Worm (Caenorhabditis elegans) whole organism, late embryonic: ENCODE results near the gene T21B10.4.

Experiments used
- K02D7.2 ChIP-seq: sonication (generic microtip); optimal IDR thresholded peaks from 2 replicates; lab custom pipeline; 2017; ENCODE audit warnings: mild to moderate bottlenecking, missing genetic modification characterization, missing compliant biosample characterization
- K09A11.1 ChIP-seq: sonication (generic microtip); optimal IDR thresholded peaks from 2 replicates; lab custom pipeline; 2017; ENCODE audit warnings: antibody characterized with exemption, mild to moderate bottlenecking, missing genetic modification characterization, missing compliant biosample characterization; ENCODE audit not compliant: insufficient read depth
- ceh-14 ChIP-seq: sonication (generic microtip); optimal IDR thresholded peaks from 2 replicates; lab custom pipeline; 2016; ENCODE audit warnings: missing genotype, missing genetic modification characterization, missing compliant biosample characterization
- ceh-18 ChIP-seq: sonication (generic microtip); optimal IDR thresholded peaks from 2 replicates; lab custom pipeline; 2016; ENCODE audit warnings: missing genetic modification characterization, missing compliant biosample characterization
- ceh-2 ChIP-seq: sonication (generic microtip); optimal IDR thresholded peaks from 2 replicates; lab custom pipeline; 2016; ENCODE audit warnings: missing genotype, missing genetic modification characterization, missing compliant biosample characterization
- ceh-34 ChIP-seq: sonication (generic microtip); optimal IDR thresholded peaks from 2 replicates; lab custom pipeline; 2016; ENCODE audit warnings: mild to moderate bottlenecking, missing genetic modification characterization, missing compliant biosample characterization
- ceh-48 ChIP-seq: sonication (generic microtip); optimal IDR thresholded peaks from 2 replicates; lab custom pipeline; 2016; ENCODE audit warnings: missing genetic modification characterization, inconsistent platforms, missing compliant biosample characterization
- ceh-9 ChIP-seq: sonication (generic microtip); optimal IDR thresholded peaks from 2 replicates; lab custom pipeline; 2016; ENCODE audit warnings: mild to moderate bottlenecking, missing genetic modification characterization, inconsistent platforms, missing compliant biosample characterization
- dve-1 ChIP-seq: sonication (generic microtip); optimal IDR thresholded peaks from 2 replicates; lab custom pipeline; 2017; ENCODE audit warnings: antibody characterized with exemption, mild to moderate bottlenecking, missing genetic modification characterization, missing compliant biosample characterization
- elt-2 ChIP-seq: sonication (generic microtip); optimal IDR thresholded peaks from 2 replicates; lab custom pipeline; 2016; ENCODE audit warnings: missing genetic modification reagents, missing genetic modification characterization, missing compliant biosample characterization
- eyg-1 ChIP-seq: sonication (generic microtip); optimal IDR thresholded peaks from 2 replicates; lab custom pipeline; 2016; ENCODE audit warnings: missing genotype, missing genetic modification characterization, missing compliant biosample characterization
- fax-1 ChIP-seq: sonication (generic microtip); optimal IDR thresholded peaks from 2 replicates; lab custom pipeline; 2016; ENCODE audit warnings: missing genotype, missing genetic modification characterization, missing compliant biosample characterization
- fkh-10 ChIP-seq: fragments of 150-350 bp; optimal IDR thresholded peaks from 2 replicates; lab custom pipeline; 2014; ENCODE audit warnings: missing biosample characterization, missing genetic modification reagents, missing genetic modification characterization
- fkh-6 ChIP-seq: sonication (generic microtip); optimal IDR thresholded peaks from 2 replicates; lab custom pipeline; 2016; ENCODE audit warnings: missing genetic modification characterization, missing compliant biosample characterization
- gmeb-2 ChIP-seq: sonication (generic microtip); optimal IDR thresholded peaks from 2 replicates; lab custom pipeline; 2016; ENCODE audit warnings: missing genetic modification characterization, inconsistent platforms, missing compliant biosample characterization
- hlh-8 ChIP-seq: sonication (generic microtip); optimal IDR thresholded peaks from 2 replicates; lab custom pipeline; 2016; ENCODE audit warnings: missing genotype, missing genetic modification characterization, missing compliant biosample characterization
- lim-6 ChIP-seq: sonication (generic microtip); optimal IDR thresholded peaks from 2 replicates; lab custom pipeline; 2016; ENCODE audit warnings: missing genetic modification characterization, missing compliant biosample characterization
- nfya-1 ChIP-seq: sonication (generic microtip); optimal IDR thresholded peaks from 2 replicates; lab custom pipeline; 2017; ENCODE audit warnings: missing genetic modification characterization, mild to moderate bottlenecking, missing compliant biosample characterization, antibody characterized with exemption, moderate library complexity
- pax-1 ChIP-seq: fragments of 150-350 bp; optimal IDR thresholded peaks from 2 replicates; lab custom pipeline; 2014; ENCODE audit warnings: missing biosample characterization, missing genetic modification characterization
- rnt-1 ChIP-seq: sonication (generic microtip); optimal IDR thresholded peaks from 2 replicates; lab custom pipeline; 2016; ENCODE audit warnings: missing genetic modification characterization, missing compliant biosample characterization
- sdc-2 ChIP-seq: sonication (generic microtip); optimal IDR thresholded peaks from 2 replicates; lab custom pipeline; 2016; ENCODE audit warnings: missing genotype, missing genetic modification characterization, missing compliant biosample characterization
- sox-2 ChIP-seq: fragments of 200-800 bp; sonication (Bioruptor generic); IDR thresholded peaks from 2 replicates; pipeline ENCODE4 v1.3.6; 2022; ENCODE audit warnings: missing genetic modification reagents, missing genetic modification characterization, missing compliant biosample characterization
- syd-9 ChIP-seq: sonication (generic microtip); optimal IDR thresholded peaks from 2 replicates; lab custom pipeline; 2016; ENCODE audit warnings: mild to moderate bottlenecking, missing genetic modification characterization, moderate library complexity, missing compliant biosample characterization
- tbx-2 ChIP-seq: sonication (generic microtip); optimal IDR thresholded peaks from 2 replicates; lab custom pipeline; 2016; ENCODE audit warnings: missing genetic modification characterization, missing compliant biosample characterization
- ttx-3 ChIP-seq: sonication (generic microtip); optimal IDR thresholded peaks from 2 replicates; lab custom pipeline; 2016; ENCODE audit warnings: missing genetic modification reagents, missing genetic modification characterization, missing compliant biosample characterization
- unc-3 ChIP-seq, 2 experiments: fragments of 200-800 bp in 1 of 2; sonication (Bioruptor generic) in 1 of 2; sonication (generic microtip) in 1 of 2; conservative IDR thresholded peaks in 1 of 2; optimal IDR thresholded peaks in 1 of 2; 2 replicates each; pipeline versions ENCODE4 v1.3.6 to Lab custom; 2016 to 2022; ENCODE audit warnings: missing compliant biosample characterization in 2 of 2, missing genetic modification characterization in 2 of 2, missing genetic modification reagents in 1 of 2
- unc-42 ChIP-seq: sonication (generic microtip); optimal IDR thresholded peaks from 2 replicates; lab custom pipeline; 2016; ENCODE audit warnings: missing genotype, missing genetic modification characterization, missing compliant biosample characterization
- zip-5 ChIP-seq: sonication (generic microtip); optimal IDR thresholded peaks from 2 replicates; lab custom pipeline; 2016; ENCODE audit warnings: missing genetic modification characterization, missing compliant biosample characterization
- ztf-16 ChIP-seq: sonication (generic microtip); optimal IDR thresholded peaks from 2 replicates; lab custom pipeline; 2017; ENCODE audit warnings: missing genetic modification characterization, missing compliant biosample characterization

The T21B10.4 gene

ce11 chrII:8929771-8930170 lies 10.9 kb upstream of the T21B10.4 start, which contains the start of gene mrpl-50:
Gene mrpl-50 (plus strand): TSS chrII:8929841.
- TF ChIP-seq eyg-1 (tag; lab: Kevin White, UChicago) (no peak), sox-2 (GFP tag; lab: Robert Waterston, UW) (no peak), ztf-16 (tag; lab: Kevin White, UChicago) (no peak), nfya-1 (no peak), gmeb-2 (tag; lab: Kevin White, UChicago) (no peak), ceh-48 (no peak), fax-1 (tag; lab: Kevin White, UChicago) (no peak), elt-2 (tag; lab: Kevin White, UChicago) (no peak), ttx-3 (tag; lab: Kevin White, UChicago) (no peak), K02D7.2 (no peak), ceh-9 (tag; lab: Kevin White, UChicago) (no peak)
- TF ChIP-seq, all 69 proteins: peak for 0

ce11 chrII:8930763-8931162 lies 9.9 kb upstream of the T21B10.4 start, which contains the start of gene enol-1:
Gene enol-1 (plus strand): TSS chrII:8930997.
- no peak for TF ChIP-seq zip-5 (tag; lab: Kevin White, UChicago)
- TF ChIP-seq elt-2 (tag; lab: Kevin White, UChicago), result no peak
- no peak for TF ChIP-seq dve-1
- TF ChIP-seq lim-6, result no peak
- no peak for TF ChIP-seq unc-3 (GFP tag; conservative IDR thresholded peaks at IDR 0.05; lab: Robert Waterston, UW)
- no peak for TF ChIP-seq unc-3 (tag; optimal IDR thresholded peaks at IDR 0.05; lab: Kevin White, UChicago)
- TF ChIP-seq K09A11.1 (tag; lab: Kevin White, UChicago), result no peak

- TF ChIP-seq ceh-18 (tag; lab: Kevin White, UChicago) (peak; percentile 11), sdc-2 (tag; lab: Kevin White, UChicago) (peak; percentile 9), syd-9 (tag; lab: Kevin White, UChicago) (no peak), rnt-1 (tag; lab: Kevin White, UChicago) (no peak), ceh-2 (tag; lab: Kevin White, UChicago) (no peak), hlh-8 (no peak), unc-42 (tag; lab: Kevin White, UChicago) (peak; percentile 29)
Measured at ce11 chrII:8931405-8932149, 9.1 kb upstream of the T21B10.4 start.

- TF ChIP-seq pax-1 (tag; lab: Kevin White, UChicago) (no peak), ceh-14 (tag; lab: Kevin White, UChicago) (no peak), fkh-10 (GFP tag; lab: Kevin White, UChicago) (no peak)
Measured at ce11 chrII:8932392-8932791, 8.3 kb upstream of the T21B10.4 start.

ce11 chrII:8933693-8934432 lies 6.8 kb upstream of the T21B10.4 start, which contains the start of gene T21B10.3:
Gene T21B10.3 (plus strand): TSS chrII:8934382.
- TF ChIP-seq zip-5 (tag; lab: Kevin White, UChicago) (no peak), fkh-6 (no peak), eyg-1 (tag; lab: Kevin White, UChicago) (no peak), ceh-34 (no peak), tbx-2 (tag; lab: Kevin White, UChicago) (no peak)
